Worm (Caenorhabditis elegans) whole organism, young adult: ENCODE results near the gene K04F1.9.

ENCODE experiments used
- B0035.1 ChIP-seq: sonication (generic microtip); optimal IDR thresholded peaks from 2 replicates; lab custom pipeline; 2016; ENCODE audit warnings: missing genetic modification characterization, mild to moderate bottlenecking, missing compliant biosample characterization, missing genotype, missing genetic modification reagents
- B0336.3 ChIP-seq: fragments of 200-800 bp; sonication (Bioruptor generic); IDR thresholded peaks from 2 replicates; pipeline ENCODE4 v1.3.6; 2022; ENCODE audit warnings: missing genetic modification characterization, missing compliant biosample characterization
- C06A6.2 ChIP-seq: fragments of 200-800 bp; sonication (Bioruptor generic); conservative IDR thresholded peaks from 2 replicates; pipeline ENCODE4 v1.3.6; 2022; ENCODE audit warnings: missing genetic modification characterization, missing compliant biosample characterization
- D2030.7 ChIP-seq: fragments of 200-800 bp; sonication (Bioruptor generic); IDR thresholded peaks from 2 replicates; pipeline ENCODE4 v1.3.6; 2022; ENCODE audit warnings: missing genetic modification reagents, missing genetic modification characterization, missing compliant biosample characterization
- F10E7.11 ChIP-seq: sonication (generic microtip); optimal IDR thresholded peaks from 2 replicates; lab custom pipeline; 2017; ENCODE audit warnings: mild to moderate bottlenecking, missing genetic modification characterization, moderate library complexity, missing compliant biosample characterization
- F39B2.1 ChIP-seq: fragments of 200-800 bp; sonication (Bioruptor generic); IDR thresholded peaks from 2 replicates; pipeline ENCODE4 v1.3.6; 2022; ENCODE audit warnings: missing genetic modification reagents, missing genetic modification characterization, missing compliant biosample characterization
- F49E8.2 ChIP-seq: sonication (generic microtip); optimal IDR thresholded peaks from 3 replicates; lab custom pipeline; 2017; ENCODE audit warnings: missing genetic modification characterization, mild to moderate bottlenecking, missing compliant biosample characterization, antibody characterized with exemption, moderate library complexity; ENCODE audit not compliant: insufficient read depth
- F52B5.7 ChIP-seq: sonication (generic microtip); optimal IDR thresholded peaks from 2 replicates; lab custom pipeline; 2016; ENCODE audit warnings: mild to moderate bottlenecking, missing genetic modification characterization, missing compliant biosample characterization
- F55B11.4 ChIP-seq: sonication (generic microtip); optimal IDR thresholded peaks from 2 replicates; lab custom pipeline; 2016; ENCODE audit warnings: missing compliant biosample characterization, missing genetic modification characterization, borderline replicate concordance; ENCODE audit not compliant: insufficient read depth
- T26A5.8 ChIP-seq: sonication (generic microtip); optimal IDR thresholded peaks from 2 replicates; lab custom pipeline; 2016; ENCODE audit warnings: missing genetic modification characterization, missing compliant biosample characterization
- Y53F4B.3 ChIP-seq: fragments of 200-800 bp; sonication (Bioruptor generic); IDR thresholded peaks from 2 replicates; pipeline ENCODE4 v1.3.6; 2022; ENCODE audit warnings: missing genetic modification reagents, missing genetic modification characterization, missing compliant biosample characterization
- Y67H2A.10 ChIP-seq: fragments of 200-800 bp; sonication (Bioruptor generic); conservative IDR thresholded peaks from 2 replicates; pipeline ENCODE4 v1.3.6; 2022; ENCODE audit warnings: missing genetic modification reagents, missing genetic modification characterization, missing compliant biosample characterization
- Y79H2A.3 ChIP-seq: fragments of 200-800 bp; sonication (Bioruptor generic); conservative IDR thresholded peaks from 2 replicates; pipeline ENCODE4 v1.3.6; 2022; ENCODE audit warnings: missing genetic modification reagents, missing genetic modification characterization, missing compliant biosample characterization
- ama-1 ChIP-seq, 3 experiments: fragments of 150-350 bp in 1 of 3; sonication (generic microtip) in 2 of 3; optimal IDR thresholded peaks; 2 replicates each; lab custom pipeline; 2014 to 2018; ENCODE audit warnings: missing biosample characterization in 2 of 3, missing genetic modification characterization in 2 of 3, missing genetic modification reagents in 2 of 3
- aptf-2 ChIP-seq: fragments of 200-800 bp; sonication (Bioruptor generic); conservative IDR thresholded peaks from 2 replicates; pipeline ENCODE4 v1.3.6; 2022; ENCODE audit warnings: missing genetic modification reagents, missing genetic modification characterization, missing compliant biosample characterization
- atf-7 ChIP-seq: sonication (generic microtip); optimal IDR thresholded peaks from 2 replicates; lab custom pipeline; 2017; ENCODE audit warnings: mild to moderate bottlenecking, missing genetic modification characterization, missing compliant biosample characterization
- attf-5 ChIP-seq: fragments of 200-800 bp; sonication (Bioruptor generic); optimal IDR thresholded peaks from 2 replicates; lab custom pipeline; 2018; ENCODE audit warnings: mild to moderate bottlenecking, missing genetic modification characterization, missing compliant biosample characterization
- ceh-27 ChIP-seq: fragments of 200-800 bp; sonication (Bioruptor generic); optimal IDR thresholded peaks from 2 replicates; lab custom pipeline; 2018; ENCODE audit warnings: mild to moderate bottlenecking, missing genetic modification characterization, moderate library complexity, missing compliant biosample characterization
- ceh-58 ChIP-seq: fragments of 200-800 bp; sonication (Bioruptor generic); IDR thresholded peaks from 2 replicates; pipeline ENCODE4 v1.3.6; 2022; ENCODE audit warnings: missing genetic modification characterization, missing compliant biosample characterization
- hlh-12 ChIP-seq: sonication (generic microtip); optimal IDR thresholded peaks from 2 replicates; lab custom pipeline; 2016; ENCODE audit warnings: missing genetic modification characterization, missing compliant biosample characterization
- hlh-26 ChIP-seq: fragments of 200-800 bp; sonication (Bioruptor generic); conservative IDR thresholded peaks from 2 replicates; pipeline ENCODE4 v1.3.6; 2022; ENCODE audit warnings: missing genetic modification reagents, missing genetic modification characterization, missing compliant biosample characterization
- hmg-20 ChIP-seq: fragments of 200-800 bp; sonication (Bioruptor generic); IDR thresholded peaks from 2 replicates; pipeline ENCODE4 v1.3.6; 2022; ENCODE audit warnings: missing genetic modification reagents, missing genetic modification characterization, missing compliant biosample characterization
- hrde-1 ChIP-seq: sonication (generic microtip); optimal IDR thresholded peaks from 2 replicates; lab custom pipeline; 2016; ENCODE audit warnings: missing genetic modification characterization, mild to moderate bottlenecking, missing compliant biosample characterization, moderate library complexity, missing genotype, missing genetic modification reagents, borderline replicate concordance
- let-526 ChIP-seq: fragments of 200-800 bp; sonication (Bioruptor generic); IDR thresholded peaks from 2 replicates; pipeline ENCODE4 v1.3.6; 2022; ENCODE audit warnings: missing genetic modification reagents, missing genetic modification characterization, missing compliant biosample characterization
- lin-26 ChIP-seq: fragments of 200-800 bp; sonication (Bioruptor generic); IDR thresholded peaks from 2 replicates; pipeline ENCODE4 v1.3.6; 2022; ENCODE audit warnings: missing genetic modification reagents, missing genetic modification characterization, missing compliant biosample characterization
- lin-35 ChIP-seq, 3 experiments: fragments of 150-350 bp in 2 of 3; sonication (generic microtip) in 1 of 3; optimal IDR thresholded peaks; 2 replicates each; lab custom pipeline; 2014 to 2018; ENCODE audit warnings: missing biosample characterization in 3 of 3, missing genetic modification characterization in 3 of 3, missing genetic modification reagents in 3 of 3
- lsy-27 ChIP-seq: sonication (generic microtip); optimal IDR thresholded peaks from 2 replicates; lab custom pipeline; 2017; ENCODE audit warnings: missing genetic modification characterization, mild to moderate bottlenecking, missing compliant biosample characterization, antibody characterized with exemption, missing genotype, borderline replicate concordance; ENCODE audit not compliant: insufficient read depth
- madf-6 ChIP-seq: fragments of 200-800 bp; sonication (Bioruptor generic); IDR thresholded peaks from 2 replicates; pipeline ENCODE4 v1.3.6; 2022; ENCODE audit warnings: missing genetic modification reagents, missing genetic modification characterization, missing compliant biosample characterization
- mcd-1 ChIP-seq: fragments of 200-800 bp; sonication (Bioruptor generic); IDR thresholded peaks from 2 replicates; pipeline ENCODE4 v1.3.6; 2022; ENCODE audit warnings: missing genetic modification reagents, missing genetic modification characterization, missing compliant biosample characterization
- nhr-120 ChIP-seq: fragments of 200-800 bp; sonication (Bioruptor generic); IDR thresholded peaks from 2 replicates; pipeline ENCODE4 v1.3.6; 2022; ENCODE audit warnings: missing genetic modification characterization, missing compliant biosample characterization
- nhr-179 ChIP-seq: sonication (generic microtip); optimal IDR thresholded peaks from 2 replicates; lab custom pipeline; 2016; ENCODE audit warnings: mild to moderate bottlenecking, missing genetic modification characterization, missing compliant biosample characterization
- repo-1 ChIP-seq: sonication (generic microtip); optimal IDR thresholded peaks from 2 replicates; lab custom pipeline; 2017; ENCODE audit warnings: mild to moderate bottlenecking, missing genetic modification characterization, missing compliant biosample characterization
- rpc-1 ChIP-seq, 2 experiments: fragments of 150-350 bp in 1 of 2; sonication (generic microtip) in 1 of 2; optimal IDR thresholded peaks; 2 replicates each; lab custom pipeline; 2014 to 2018; ENCODE audit warnings: missing biosample characterization in 1 of 2, missing genetic modification characterization in 1 of 2, missing genetic modification reagents in 1 of 2, missing genotype in 1 of 2
- sdz-38 ChIP-seq: sonication (generic microtip); optimal IDR thresholded peaks from 2 replicates; lab custom pipeline; 2016; ENCODE audit warnings: missing genotype, missing genetic modification characterization, missing compliant biosample characterization
- snpc-1.3 ChIP-seq: sonication (generic microtip); optimal IDR thresholded peaks from 2 replicates; lab custom pipeline; 2017; ENCODE audit warnings: missing genetic modification characterization, mild to moderate bottlenecking, missing compliant biosample characterization, antibody characterized with exemption, moderate library complexity, missing genotype, missing genetic modification reagents; ENCODE audit not compliant: insufficient read depth
- snpc-3.4 ChIP-seq: sonication (generic microtip); optimal IDR thresholded peaks from 2 replicates; lab custom pipeline; 2017; ENCODE audit warnings: missing genetic modification characterization, mild to moderate bottlenecking, missing compliant biosample characterization, antibody characterized with exemption, moderate library complexity, missing genotype, missing genetic modification reagents
- snpc-4 ChIP-seq, 5 experiments: fragments of 150-350 bp in 1 of 5; sonication (generic microtip) in 4 of 5; optimal IDR thresholded peaks; 2 replicates each; lab custom pipeline; 2014 to 2018; ENCODE audit warnings: missing genetic modification characterization in 5 of 5, missing biosample characterization in 3 of 5, antibody characterized with exemption in 2 of 5, mild to moderate bottlenecking in 2 of 5, missing compliant biosample characterization in 2 of 5, missing genotype in 2 of 5, moderate library complexity in 2 of 5, missing genetic modification reagents in 1 of 5
- tbp1 ChIP-seq: fragments of 200-800 bp; sonication (Bioruptor generic); optimal IDR thresholded peaks from 2 replicates; lab custom pipeline; 2018; ENCODE audit warnings: mild to moderate bottlenecking, missing genetic modification characterization, missing compliant biosample characterization
- tlf-1 ChIP-seq: fragments of 200-800 bp; sonication (Bioruptor generic); optimal IDR thresholded peaks from 2 replicates; lab custom pipeline; 2018; ENCODE audit warnings: mild to moderate bottlenecking, missing genetic modification characterization, missing compliant biosample characterization
- unc-130 ChIP-seq: sonication (generic microtip); optimal IDR thresholded peaks from 2 replicates; lab custom pipeline; 2016; ENCODE audit warnings: missing genetic modification reagents, missing genetic modification characterization, missing compliant biosample characterization
- zim-3 ChIP-seq: sonication (generic microtip); optimal IDR thresholded peaks from 2 replicates; lab custom pipeline; 2017; ENCODE audit warnings: mild to moderate bottlenecking, missing genetic modification characterization, moderate library complexity, missing compliant biosample characterization
- ztf-18 ChIP-seq: sonication (generic microtip); optimal IDR thresholded peaks from 2 replicates; lab custom pipeline; 2016; ENCODE audit warnings: missing genotype, mild to moderate bottlenecking, missing genetic modification characterization, missing compliant biosample characterization
- ztf-22 ChIP-seq: fragments of 200-800 bp; sonication (Bioruptor generic); optimal IDR thresholded peaks from 2 replicates; lab custom pipeline; 2018; ENCODE audit warnings: mild to moderate bottlenecking, missing genetic modification characterization, moderate library complexity, missing compliant biosample characterization

The K04F1.9 gene

ce11 chrV:1648000-1648399, 17.0 kb upstream of the K04F1.9 start, which contains the start of gene irld-45:
Gene irld-45 (plus strand): TSS chrV:1648300.
- no peak for TF ChIP-seq B0336.3 (GFP tag; lab: Robert Waterston, UW)
- no peak for TF ChIP-seq F52B5.7
- TF ChIP-seq F49E8.2 (tag; lab: Kevin White, UChicago) = no peak
- no peak for TF ChIP-seq hlh-26 (GFP tag; lab: Robert Waterston, UW)
- TF ChIP-seq tbp1 = no peak
- no peak for TF ChIP-seq hrde-1 (tag; lab: Kevin White, UChicago)
- TF ChIP-seq F10E7.11 (tag; lab: Kevin White, UChicago) = no peak
- TF ChIP-seq B0035.1 (tag; lab: Kevin White, UChicago) = no peak
- no peak for TF ChIP-seq ztf-22
- no peak for TF ChIP-seq unc-130 (GFP tag; lab: Kevin White, UChicago)
- no peak for TF ChIP-seq T26A5.8 (tag; lab: Kevin White, UChicago)
- no peak for TF ChIP-seq madf-6 (GFP tag; lab: Robert Waterston, UW)
- TF ChIP-seq D2030.7 = no peak
- TF ChIP-seq ceh-27 (GFP tag; lab: Kevin White, UChicago) = no peak
- TF ChIP-seq, all 124 proteins: peak for 0

- TF ChIP-seq let-526 (GFP tag; lab: Robert Waterston, UW) = no peak
- no peak for TF ChIP-seq zim-3 (tag; lab: Kevin White, UChicago)
- no peak for TF ChIP-seq lin-35 (GFP tag; optimal IDR thresholded peaks at IDR 0.05; lab: Kevin White, UChicago)
- TF ChIP-seq hlh-12 (tag; lab: Kevin White, UChicago) = no peak
- TF ChIP-seq attf-5 (GFP tag; lab: Kevin White, UChicago) = no peak
- no peak for TF ChIP-seq lin-26
- TF ChIP-seq ama-1 (optimal IDR thresholded peaks at IDR 0.05; lab: Kevin White, UChicago) = no peak
- TF ChIP-seq ama-1 (GFP tag; optimal IDR thresholded peaks at IDR 0.05; lab: Kevin White, UChicago) = no peak
- TF ChIP-seq Y67H2A.10 (GFP tag; lab: Robert Waterston, UW) = no peak
- no peak for TF ChIP-seq aptf-2 (GFP tag; lab: Robert Waterston, UW)
- no peak for TF ChIP-seq hrde-1 (tag; lab: Kevin White, UChicago)
- no peak for TF ChIP-seq nhr-179 (tag; lab: Kevin White, UChicago)
- no peak for TF ChIP-seq F39B2.1 (GFP tag; lab: Robert Waterston, UW)
- no peak for TF ChIP-seq ztf-18 (tag; lab: Kevin White, UChicago)
- TF ChIP-seq Y53F4B.3 (GFP tag; lab: Robert Waterston, UW) = no peak
- TF ChIP-seq atf-7 (tag; lab: Kevin White, UChicago) = no peak
- TF ChIP-seq ceh-58 (GFP tag; lab: Robert Waterston, UW) = no peak
- TF ChIP-seq snpc-4 (GFP tag; optimal IDR thresholded peaks at IDR 0.05; lab: Kevin White, UChicago) = no peak
- no peak for TF ChIP-seq snpc-4 (tag; optimal IDR thresholded peaks at IDR 0.05; lab: Kevin White, UChicago)
- no peak for TF ChIP-seq lsy-27 (tag; lab: Kevin White, UChicago)
Measured at ce11 chrV:1651045-1651444, 14.0 kb upstream of the K04F1.9 start, which contains the start of gene irld-44. Gene irld-44 (plus strand): TSS chrV:1651345.

ce11 chrV:1654845-1655244, 10.2 kb upstream of the K04F1.9 start, which contains the start of gene irld-11:
Gene irld-11 (plus strand): TSS chrV:1655145.
- TF ChIP-seq hmg-20 (GFP tag; lab: Robert Waterston, UW) = no peak
- no peak for TF ChIP-seq ztf-18 (tag; lab: Kevin White, UChicago)
- no peak for TF ChIP-seq mcd-1 (GFP tag; lab: Robert Waterston, UW)
- TF ChIP-seq F55B11.4 (tag; lab: Kevin White, UChicago) = no peak
- TF ChIP-seq nhr-120 (GFP tag; lab: Robert Waterston, UW) = no peak
- TF ChIP-seq F10E7.11 (tag; lab: Kevin White, UChicago) = no peak
- no peak for TF ChIP-seq attf-5 (GFP tag; lab: Kevin White, UChicago)
- no peak for TF ChIP-seq hrde-1 (tag; lab: Kevin White, UChicago)
- TF ChIP-seq snpc-1.3 (tag; lab: Kevin White, UChicago) = no peak
- TF ChIP-seq F49E8.2 (tag; lab: Kevin White, UChicago) = no peak
- TF ChIP-seq zim-3 (tag; lab: Kevin White, UChicago) = no peak
- no peak for TF ChIP-seq repo-1
- TF ChIP-seq T26A5.8 (tag; lab: Kevin White, UChicago) = no peak
- TF ChIP-seq rpc-1 (optimal IDR thresholded peaks at IDR 0.05; lab: Kevin White, UChicago) = no peak
- no peak for TF ChIP-seq rpc-1 (tag; optimal IDR thresholded peaks at IDR 0.05; lab: Kevin White, UChicago)
- TF ChIP-seq tlf-1 (GFP tag; lab: Kevin White, UChicago) = no peak
- TF ChIP-seq Y79H2A.3 (GFP tag; lab: Robert Waterston, UW) = no peak
- TF ChIP-seq C06A6.2 (GFP tag; lab: Robert Waterston, UW) = no peak
- TF ChIP-seq sdz-38 (tag; lab: Kevin White, UChicago) = no peak
- no peak for TF ChIP-seq snpc-3.4 (tag; lab: Kevin White, UChicago)
